Fruit fly (Drosophila melanogaster): Measurements from ENCODE around the gene CG17075.

The CG17075 gene

dm6 chr2L:250507-251215, 16.6 kb downstream of the CG17075 start, which contains the start of gene kis (continued):
- TF ChIP-seq CG2678 (tag; optimal IDR thresholded peaks at IDR 0.05) (peak; percentile 41), Rx (GFP tag; IDR thresholded peaks at IDR 0.05) (no peak), CG7271 (tag; optimal IDR thresholded peaks at IDR 0.05) (peak; percentile 20), gsb (GFP tag; IDR thresholded peaks at IDR 0.05) (no peak), chn (GFP tag; optimal IDR thresholded peaks at IDR 0.05) (peak; percentile 40), eyg (GFP tag; optimal IDR thresholded peaks at IDR 0.05) (peak; percentile 50), fd102C (GFP tag; optimal IDR thresholded peaks at IDR 0.05) (no peak), Sox102F (GFP tag; optimal IDR thresholded peaks at IDR 0.05) (peak; percentile 10), maf-S (GFP tag; optimal IDR thresholded peaks at IDR 0.05) (peak; percentile 46), CG18619 (GFP tag; optimal IDR thresholded peaks at IDR 0.05) (no peak), HLH54F (GFP tag; optimal IDR thresholded peaks at IDR 0.05) (peak; percentile 60), btn (GFP tag; optimal IDR thresholded peaks at IDR 0.05) (peak; percentile 2), CG31388 (GFP tag; optimal IDR thresholded peaks at IDR 0.05) (no peak), CG17829 (tag; optimal IDR thresholded peaks at IDR 0.05) (peak; percentile 37), odd (GFP tag; optimal IDR thresholded peaks at IDR 0.05) (no peak), zfh2 (GFP tag; optimal IDR thresholded peaks at IDR 0.05) (peak; percentile 31), dan (GFP tag; IDR thresholded peaks at IDR 0.05) (no peak), D19A (tag; optimal IDR thresholded peaks at IDR 0.05) (peak; percentile 22), BtbVII (GFP tag; optimal IDR thresholded peaks at IDR 0.05) (no peak), lab (GFP tag; optimal IDR thresholded peaks at IDR 0.05) (peak; percentile 66), zfh1 (GFP tag; IDR thresholded peaks at IDR 0.05) (peak; percentile 39; the same call in 2 of the 3 replicates), CG30403 (GFP tag; optimal IDR thresholded peaks at IDR 0.05) (peak; percentile 54), mam (GFP tag; optimal IDR thresholded peaks at IDR 0.05) (peak; percentile 56), Side (GFP tag; optimal IDR thresholded peaks at IDR 0.05) (peak; percentile 34), slbo (GFP tag; IDR thresholded peaks at IDR 0.05) (peak; percentile 61), Tbp (GFP tag; optimal IDR thresholded peaks at IDR 0.05) (no peak), CG1647 (GFP tag; optimal IDR thresholded peaks at IDR 0.05) (peak; percentile 3), CG9727 (GFP tag; optimal IDR thresholded peaks at IDR 0.05) (peak; percentile 41), ems (GFP tag; optimal IDR thresholded peaks at IDR 0.05) (no peak), mirr (GFP tag; optimal IDR thresholded peaks at IDR 0.05) (no peak), chinmo (GFP tag; IDR thresholded peaks at IDR 0.05; ENCODE audit: partially characterized antibody) (peak; percentile 92), CG15696 (tag; optimal IDR thresholded peaks at IDR 0.05) (peak; percentile 12), abd-A (tag; optimal IDR thresholded peaks at IDR 0.05) (peak; percentile 68), ac (GFP tag; optimal IDR thresholded peaks at IDR 0.05) (no peak), CG8478 (optimal IDR thresholded peaks at IDR 0.05) (no peak), pan (optimal IDR thresholded peaks at IDR 0.05) (no peak), pan (GFP tag; optimal IDR thresholded peaks at IDR 0.05 in 1 of 2, IDR thresholded peaks at IDR 0.05 in 1 of 2) (no peak), CG34224 (GFP tag; IDR thresholded peaks at IDR 0.05; ENCODE audit: partially characterized antibody) (peak; percentile 96), Lhr (GFP tag; optimal IDR thresholded peaks at IDR 0.05) (peak; percentile 78), CG16779 (GFP tag; IDR thresholded peaks at IDR 0.05) (no peak), CG14965 (GFP tag; optimal IDR thresholded peaks at IDR 0.05; ENCODE audit: borderline replicate concordance) (no peak), CG31224 (GFP tag; IDR thresholded peaks at IDR 0.05) (no peak), seq (GFP tag; IDR thresholded peaks at IDR 0.05) (no peak), CG6689 (GFP tag; IDR thresholded peaks at IDR 0.05) (no peak), Jarid2 (GFP tag; optimal IDR thresholded peaks at IDR 0.05) (peak; percentile 75), B-H2 (GFP tag; optimal IDR thresholded peaks at IDR 0.05) (peak; percentile 65), CoRest (tag; optimal IDR thresholded peaks at IDR 0.05) (peak; percentile 36), CG2129 (GFP tag; IDR thresholded peaks at IDR 0.05; ENCODE audit: partially characterized antibody) (peak; percentile 93), Antp (GFP tag; optimal IDR thresholded peaks at IDR 0.05) (peak; percentile 47), gcm2 (GFP tag; optimal IDR thresholded peaks at IDR 0.05) (no peak), CG12155 (GFP tag; optimal IDR thresholded peaks at IDR 0.05) (peak; percentile 63)
